Fruit fly (Drosophila melanogaster) whole organism: ENCODE measurements around the gene Rel.

Source experiments
- CG8478 ChIP-seq: fragments of >200 bp; optimal IDR thresholded peaks from 2 replicates; lab custom pipeline; 2018; ENCODE audit warnings: inconsistent platforms
- Dll ChIP-seq: fragments of >200 bp; optimal IDR thresholded peaks from 2 replicates; lab custom pipeline; 2017
- EcR ChIP-seq, 2 experiments: fragments of >200 bp; optimal IDR thresholded peaks; 2 replicates each; lab custom pipeline; 2017; ENCODE audit warnings: missing biosample characterization in 2 of 2, missing genetic modification characterization in 2 of 2, missing genetic modification reagents in 2 of 2
- pan ChIP-seq: fragments of >200 bp; optimal IDR thresholded peaks from 2 replicates; lab custom pipeline; 2017
- psq ChIP-seq: fragments of >200 bp; optimal IDR thresholded peaks from 2 replicates; lab custom pipeline; 2017
- usp ChIP-seq: fragments of >200 bp; optimal IDR thresholded peaks from 2 replicates; lab custom pipeline; 2017; ENCODE audit warnings: missing biosample characterization, missing genetic modification characterization, mixed read lengths

dm6 chr3R:9013765-9014380 is 33.9 kb downstream of the Rel start:
- TF ChIP-seq pan (no peak), Dll (lab: Kevin White, UChicago) (no peak), usp (GFP tag; lab: Kevin White, UChicago) (no peak), psq (no peak), CG8478 (lab: Kevin White, UChicago) (no peak), EcR (GFP tag; optimal IDR thresholded peaks at IDR 0.05; lab: Kevin White, UChicago) (no peak)
